Worm (Caenorhabditis elegans) whole organism, early embryonic: ENCODE measurements around the gene F09E10.5.

Experiments
- B0310.2 ChIP-seq: sonication (generic microtip); optimal IDR thresholded peaks from 2 replicates; lab custom pipeline; 2016; ENCODE audit warnings: mild to moderate bottlenecking, missing genetic modification characterization, missing compliant biosample characterization
- aly-1 ChIP-seq: sonication (generic microtip); optimal IDR thresholded peaks from 2 replicates; lab custom pipeline; 2016; ENCODE audit warnings: missing genetic modification characterization, missing compliant biosample characterization
- ama-1 ChIP-seq: fragments of 150-350 bp; optimal IDR thresholded peaks from 2 replicates; lab custom pipeline; 2014
- ceh-36 ChIP-seq: sonication (generic microtip); optimal IDR thresholded peaks from 2 replicates; lab custom pipeline; 2016; ENCODE audit warnings: missing genetic modification characterization, inconsistent platforms, missing compliant biosample characterization
- flt-1 ChIP-seq: fragments of 200-800 bp; sonication (Bioruptor generic); IDR thresholded peaks from 2 replicates; pipeline ENCODE4 v1.3.6; 2022; ENCODE audit warnings: missing genetic modification characterization, missing compliant biosample characterization
- hmbx-1 ChIP-seq: sonication (generic microtip); optimal IDR thresholded peaks from 2 replicates; lab custom pipeline; 2016; ENCODE audit warnings: mild to moderate bottlenecking, missing genetic modification characterization, missing compliant biosample characterization
- hmg-4 ChIP-seq: fragments of 200-800 bp; sonication (Bioruptor generic); optimal IDR thresholded peaks from 2 replicates; lab custom pipeline; 2018; ENCODE audit warnings: mild to moderate bottlenecking, missing genetic modification characterization, missing compliant biosample characterization
- sea-1 ChIP-seq: fragments of 200-800 bp; sonication (Bioruptor generic); conservative IDR thresholded peaks from 2 replicates; pipeline ENCODE4 v1.3.6; 2022; ENCODE audit warnings: missing genetic modification characterization, missing compliant biosample characterization
- tbx-11 ChIP-seq: fragments of 200-800 bp; sonication (Bioruptor generic); IDR thresholded peaks from 2 replicates; pipeline ENCODE4 v1.3.6; 2022; ENCODE audit warnings: missing genetic modification characterization, missing compliant biosample characterization

ce11 chrX:1451240-1451639, 42.9 kb downstream of the F09E10.5 start:
- no peak for TF ChIP-seq ama-1 (lab: Kevin White, UChicago)
- TF ChIP-seq hmg-4 (GFP tag; lab: Kevin White, UChicago): no peak
- TF ChIP-seq sea-1 (GFP tag; lab: Robert Waterston, UW): no peak
- TF ChIP-seq flt-1: no peak
- TF ChIP-seq B0310.2: no peak
- TF ChIP-seq tbx-11: no peak
- TF ChIP-seq hmbx-1: no peak
- no peak for TF ChIP-seq ceh-36 (tag; lab: Kevin White, UChicago)
- no peak for TF ChIP-seq aly-1 (tag; lab: Kevin White, UChicago)
